Worm (Caenorhabditis elegans): ENCODE data around the gene spv-1.

Gene spv-1

ce11 chrII:7895190-7895589, 33.3 kb downstream of the spv-1 start:
- TF ChIP-seq aptf-2 (GFP tag; conservative IDR thresholded peaks at IDR 0.05): no peak
- no peak for TF ChIP-seq atf-7 (tag; optimal IDR thresholded peaks at IDR 0.05)
- TF ChIP-seq Y95B8A.8 (GFP tag; IDR thresholded peaks at IDR 0.05): no peak
- no peak for TF ChIP-seq K11D2.4 (GFP tag; IDR thresholded peaks at IDR 0.05)

- TF ChIP-seq athp-1 (tag; optimal IDR thresholded peaks at IDR 0.05) (no peak), madf-3 (GFP tag; IDR thresholded peaks at IDR 0.05) (0 out of 2 replicates have a peak, but pooled peaks have one; percentile 1)
These were observed 34.9 kb downstream of the spv-1 start for ce11 chrII:7893648-7894047.

ce11 chrII:7892761-7893272, 35.7 kb downstream of the spv-1 start, which contains the start of gene ptc-1:
Gene ptc-1 (plus strand): TSS chrII:7893222.
- TF ChIP-seq lag-1 (GFP tag; IDR thresholded peaks at IDR 0.05) (no peak), lin-35 (GFP tag; optimal IDR thresholded peaks at IDR 0.05) (no peak), Y53F4B.3 (GFP tag; IDR thresholded peaks at IDR 0.05) (no peak), lsl-1 (GFP tag; optimal IDR thresholded peaks at IDR 0.05) (peak; percentile 78), lsy-27 (tag; optimal IDR thresholded peaks at IDR 0.05; ENCODE audit: borderline replicate concordance, insufficient read depth) (no peak), mcd-1 (GFP tag; IDR thresholded peaks at IDR 0.05) (no peak), B0019.2 (GFP tag; conservative IDR thresholded peaks at IDR 0.05) (0 out of 2 replicates have a peak, but pooled peaks have one; percentile 21), Y53G8AR.9 (GFP tag; conservative IDR thresholded peaks at IDR 0.05) (no peak), B0261.1 (tag; optimal IDR thresholded peaks at IDR 0.05) (no peak), nhr-27 (tag; optimal IDR thresholded peaks at IDR 0.05) (no peak), Y56A3A.18 (GFP tag; IDR thresholded peaks at IDR 0.05) (no peak), him-1 (tag; optimal IDR thresholded peaks at IDR 0.05) (no peak), ztf-26 (tag; optimal IDR thresholded peaks at IDR 0.05) (no peak), rcor-1 (GFP tag; IDR thresholded peaks at IDR 0.05) (no peak), B0336.3 (GFP tag; IDR thresholded peaks at IDR 0.05) (no peak), die-1 (tag; optimal IDR thresholded peaks at IDR 0.05) (no peak), ztf-3 (GFP tag; optimal IDR thresholded peaks at IDR 0.05) (no peak), ceh-79 (tag; optimal IDR thresholded peaks at IDR 0.05) (no peak), hlh-26 (GFP tag; conservative IDR thresholded peaks at IDR 0.05) (no peak), ceh-100 (GFP tag; IDR thresholded peaks at IDR 0.05) (no peak), snpc-3.4 (tag; optimal IDR thresholded peaks at IDR 0.05) (peak; percentile 24), hmg-20 (GFP tag; IDR thresholded peaks at IDR 0.05) (no peak), F23B12.7 (tag; optimal IDR thresholded peaks at IDR 0.05; ENCODE audit: insufficient read depth) (no peak), madf-10 (tag; optimal IDR thresholded peaks at IDR 0.05) (no peak), egl-44 (GFP tag; IDR thresholded peaks at IDR 0.05) (no peak), gei-17 (GFP tag; optimal IDR thresholded peaks at IDR 0.05) (no peak), mes-4 (tag; optimal IDR thresholded peaks at IDR 0.05) (no peak), mel-28 (tag; optimal IDR thresholded peaks at IDR 0.05; ENCODE audit: borderline replicate concordance) (no peak), ZK185.1 (tag; optimal IDR thresholded peaks at IDR 0.05; ENCODE audit: poor library complexity, severe bottlenecking) (no peak), hsf-1 (GFP tag; IDR thresholded peaks at IDR 0.05) (peak; percentile 72), D2030.7 (GFP tag; IDR thresholded peaks at IDR 0.05) (peak; percentile 50), aptf-3 (GFP tag; IDR thresholded peaks at IDR 0.05) (no peak), madf-3 (GFP tag; IDR thresholded peaks at IDR 0.05) (no peak), dox-1 (GFP tag; IDR thresholded peaks at IDR 0.05) (no peak; the same call in none of the 2 replicates), ztf-6 (GFP tag; IDR thresholded peaks at IDR 0.05) (no peak), tbp1 (GFP tag; optimal IDR thresholded peaks at IDR 0.05) (no peak), tlf-1 (GFP tag; optimal IDR thresholded peaks at IDR 0.05) (peak; percentile 9), ztf-18 (tag; optimal IDR thresholded peaks at IDR 0.05) (no peak), egrh-3 (GFP tag; IDR thresholded peaks at IDR 0.05) (no peak), nfyb-1 (GFP tag; IDR thresholded peaks at IDR 0.05) (no peak)
